Fruit fly (Drosophila melanogaster) Kc167 (cell line): ENCODE results near the gene Wbp2.

ENCODE experiments used
- Myc ChIP-seq: fragments of >200 bp; optimal IDR thresholded peaks from 2 replicates; lab custom pipeline; 2017; ENCODE audit warnings: missing external identifiers
- Sin3A ChIP-seq: fragments of >200 bp; optimal IDR thresholded peaks from 2 replicates; lab custom pipeline; 2018; ENCODE audit warnings: missing external identifiers
- h ChIP-seq: fragments of >200 bp; optimal IDR thresholded peaks from 3 replicates; lab custom pipeline; 2018; ENCODE audit warnings: missing external identifiers
- insv ChIP-seq: fragments of >200 bp; optimal IDR thresholded peaks from 3 replicates; lab custom pipeline; 2018; ENCODE audit warnings: missing external identifiers
- psq ChIP-seq: fragments of >200 bp; optimal IDR thresholded peaks from 2 replicates; lab custom pipeline; 2017; ENCODE audit warnings: missing external identifiers
- ttk ChIP-seq: sonication (Bioruptor generic); optimal IDR thresholded peaks from 2 replicates; lab custom pipeline; 2017; ENCODE audit warnings: missing external identifiers

Gene Wbp2

dm6 chr3L:12892485-12893173 lies 42.7 kb downstream of the Wbp2 start, which contains the start of gene CG14118:
TSS of gene CG14118 (plus strand) at chr3L:12892658.
- TF ChIP-seq h (lab: Kevin White, UChicago) (no peak), ttk (no peak), psq (lab: Kevin White, UChicago) (no peak), insv (lab: Kevin White, UChicago) (no peak), Myc (lab: Kevin White, UChicago) (no peak), Sin3A (lab: Kevin White, UChicago) (no peak)
